Worm (Caenorhabditis elegans): ENCODE measurements around the gene smrc-1.

The smrc-1 gene

DNA sequence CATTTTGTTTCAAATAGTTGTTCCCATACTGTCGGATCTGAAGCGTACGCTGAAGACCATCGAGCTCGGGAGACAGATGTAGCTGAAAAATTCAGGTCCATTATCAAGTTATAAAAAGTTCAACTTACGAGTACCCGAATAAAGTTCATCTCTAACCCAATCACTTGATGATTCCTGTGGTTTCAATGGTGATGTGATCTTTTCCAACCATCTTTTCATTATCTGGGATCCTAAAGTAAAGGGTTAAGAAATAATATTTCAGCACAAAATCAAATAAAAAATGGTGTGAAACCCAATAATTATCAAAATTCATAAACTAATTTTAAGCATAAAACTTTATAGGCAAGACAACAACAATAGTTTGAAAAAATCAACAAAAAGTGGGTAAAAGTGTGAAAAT is 36.5 kb downstream of the smrc-1 start, which contains the start of gene C05D11.8:
Gene C05D11.8, minus strand, starts transcription at position 101 of the 400 bp plus-strand sequence.
- TF ChIP-seq elt-3 (tag; optimal IDR thresholded peaks at IDR 0.05), result no peak
- no peak for TF ChIP-seq R02D3.7 (tag; optimal IDR thresholded peaks at IDR 0.05)
- TF ChIP-seq mab-5 (tag; optimal IDR thresholded peaks at IDR 0.05), result no peak
- no peak for TF ChIP-seq lin-11 (tag; optimal IDR thresholded peaks at IDR 0.05)
- TF ChIP-seq nhr-77 (tag; optimal IDR thresholded peaks at IDR 0.05), result no peak
- no peak for TF ChIP-seq mbf-1 (tag; optimal IDR thresholded peaks at IDR 0.05)
- no peak for TF ChIP-seq ama-1 (optimal IDR thresholded peaks at IDR 0.05)
- TF ChIP-seq ceh-16 (tag; optimal IDR thresholded peaks at IDR 0.05), result no peak
- no peak for TF ChIP-seq sma-3 (GFP tag; optimal IDR thresholded peaks at IDR 0.05)
- TF ChIP-seq ztf-11 (tag; optimal IDR thresholded peaks at IDR 0.05), result no peak
- no peak for TF ChIP-seq nhr-11 (tag; optimal IDR thresholded peaks at IDR 0.05)
- TF ChIP-seq aly-2 (tag; optimal IDR thresholded peaks at IDR 0.05), result no peak
- no peak for TF ChIP-seq dmd-4 (tag; optimal IDR thresholded peaks at IDR 0.05)
- no peak for TF ChIP-seq blmp-1 (tag; optimal IDR thresholded peaks at IDR 0.05; ENCODE audit: insufficient read depth)
- TF ChIP-seq snpc-4 (tag; optimal IDR thresholded peaks at IDR 0.05), result no peak
- no peak for TF ChIP-seq nhr-237 (tag; optimal IDR thresholded peaks at IDR 0.05)
- no peak for TF ChIP-seq lsy-2 (tag; optimal IDR thresholded peaks at IDR 0.05)
- no peak for TF ChIP-seq gmeb-1 (tag; optimal IDR thresholded peaks at IDR 0.05)
- TF ChIP-seq sma-9 (GFP tag; optimal IDR thresholded peaks at IDR 0.05), result no peak
- no peak for TF ChIP-seq sma-9 (tag; optimal IDR thresholded peaks at IDR 0.05)

DNA sequence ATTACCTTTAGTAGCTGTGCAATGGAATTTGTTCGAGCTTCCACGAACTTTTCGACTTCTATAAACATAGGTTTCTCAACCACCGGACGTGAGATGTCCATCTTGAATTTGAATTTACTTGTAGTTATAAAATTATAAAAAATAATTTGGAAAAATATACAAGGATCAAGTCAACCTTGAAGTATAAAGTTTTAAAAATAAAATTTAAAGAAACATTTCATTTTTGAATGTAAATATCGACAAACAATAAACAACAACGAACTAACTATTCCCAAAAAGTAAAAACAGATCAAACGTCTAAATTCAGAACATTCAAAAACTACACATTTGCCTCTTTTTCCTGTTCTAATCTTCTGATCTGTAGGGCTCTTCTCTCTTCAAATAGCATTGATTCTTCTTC is 40.1 kb downstream of the smrc-1 start, which contains the start of gene popl-1:
Gene popl-1, minus strand, starts transcription at position 101 of the 400 bp plus-strand sequence.
- no peak for TF ChIP-seq nhr-129 (tag; optimal IDR thresholded peaks at IDR 0.05)
- TF ChIP-seq nhr-23 (tag; optimal IDR thresholded peaks at IDR 0.05), result no peak
- no peak for TF ChIP-seq ZK546.5 (tag; optimal IDR thresholded peaks at IDR 0.05)
- no peak for TF ChIP-seq unc-62 (GFP tag; optimal IDR thresholded peaks at IDR 0.05)
- no peak for TF ChIP-seq nhr-12 (tag; optimal IDR thresholded peaks at IDR 0.05)
- no peak for TF ChIP-seq ztf-4 (tag; optimal IDR thresholded peaks at IDR 0.05)
- TF ChIP-seq blmp-1 (tag; optimal IDR thresholded peaks at IDR 0.05; ENCODE audit: insufficient read depth), result no peak
- TF ChIP-seq aly-2 (tag; optimal IDR thresholded peaks at IDR 0.05), result no peak
- TF ChIP-seq nhr-10 (tag; optimal IDR thresholded peaks at IDR 0.05), result no peak
- TF ChIP-seq peb-1 (tag; optimal IDR thresholded peaks at IDR 0.05), result no peak
- no peak for TF ChIP-seq lin-39 (tag; optimal IDR thresholded peaks at IDR 0.05)
- TF ChIP-seq sma-3 (GFP tag; optimal IDR thresholded peaks at IDR 0.05), result no peak
- no peak for TF ChIP-seq mdl-1 (tag; optimal IDR thresholded peaks at IDR 0.05)
- TF ChIP-seq lin-13 (GFP tag; optimal IDR thresholded peaks at IDR 0.05), result no peak
- no peak for TF ChIP-seq nhr-77 (tag; optimal IDR thresholded peaks at IDR 0.05)
- TF ChIP-seq zag-1 (tag; optimal IDR thresholded peaks at IDR 0.05), result no peak
- TF ChIP-seq lin-11 (tag; optimal IDR thresholded peaks at IDR 0.05), result no peak
- TF ChIP-seq ceh-16 (tag; optimal IDR thresholded peaks at IDR 0.05), result no peak
- no peak for TF ChIP-seq nhr-25 (tag; optimal IDR thresholded peaks at IDR 0.05)
- no peak for TF ChIP-seq R02D3.7 (tag; optimal IDR thresholded peaks at IDR 0.05)

DNA sequence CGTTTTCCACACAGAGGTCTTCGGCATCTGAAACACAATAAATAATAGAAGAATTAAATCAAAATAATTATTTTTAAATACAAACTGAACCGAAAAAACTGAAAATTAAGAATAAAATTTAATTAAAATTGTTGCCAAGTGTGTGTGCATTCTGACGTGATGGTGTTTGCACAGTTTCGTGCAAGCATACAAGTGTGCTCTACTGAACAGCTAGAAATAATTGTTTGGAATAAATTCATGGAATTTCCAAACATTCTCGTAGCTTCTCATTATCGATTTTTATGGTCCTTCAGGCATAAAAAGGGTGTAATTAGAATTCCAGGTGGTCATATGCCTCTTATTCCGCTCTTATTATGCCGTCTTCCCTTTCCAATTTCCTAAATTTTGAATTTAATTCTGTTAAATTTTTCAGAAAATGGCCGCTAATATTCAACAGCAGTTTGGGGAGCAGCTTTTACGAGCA is 41.1 kb downstream of the smrc-1 start, which contains the start of the genes mrps-17 and txdc-9:
Gene mrps-17, minus strand, starts transcription at position 33 of the 463 bp plus-strand sequence.
Gene txdc-9, plus strand, starts transcription at position 413 of the 463 bp plus-strand sequence.
- TF ChIP-seq alr-1 (tag; optimal IDR thresholded peaks at IDR 0.05) (peak; percentile 94), gmeb-1 (tag; optimal IDR thresholded peaks at IDR 0.05) (peak; percentile 71), aly-2 (tag; optimal IDR thresholded peaks at IDR 0.05) (no peak), crh-2 (tag; optimal IDR thresholded peaks at IDR 0.05) (peak; percentile 89), dmd-4 (tag; optimal IDR thresholded peaks at IDR 0.05) (no peak), zag-1 (tag; optimal IDR thresholded peaks at IDR 0.05) (peak; percentile 31), nhr-21 (tag; optimal IDR thresholded peaks at IDR 0.05) (peak; percentile 47), ztf-4 (tag; optimal IDR thresholded peaks at IDR 0.05) (peak; percentile 38), sma-3 (GFP tag; optimal IDR thresholded peaks at IDR 0.05) (peak; percentile 65), nhr-23 (tag; optimal IDR thresholded peaks at IDR 0.05) (no peak), nhr-11 (tag; optimal IDR thresholded peaks at IDR 0.05) (peak; percentile 6), Y55F3AM.14 (GFP tag; optimal IDR thresholded peaks at IDR 0.05) (no peak), nhr-25 (tag; optimal IDR thresholded peaks at IDR 0.05) (no peak), lin-11 (tag; optimal IDR thresholded peaks at IDR 0.05) (peak; percentile 37), C34F6.9 (tag; optimal IDR thresholded peaks at IDR 0.05) (peak; percentile 97), blmp-1 (tag; optimal IDR thresholded peaks at IDR 0.05; ENCODE audit: insufficient read depth) (no peak), F13H6.1 (tag; optimal IDR thresholded peaks at IDR 0.05) (peak; percentile 60), nhr-10 (tag; optimal IDR thresholded peaks at IDR 0.05) (no peak), sma-9 (GFP tag; optimal IDR thresholded peaks at IDR 0.05) (peak; percentile 75), sma-9 (tag; optimal IDR thresholded peaks at IDR 0.05) (no peak), ceh-16 (tag; optimal IDR thresholded peaks at IDR 0.05) (no peak), lsy-2 (tag; optimal IDR thresholded peaks at IDR 0.05) (peak; percentile 67 to 90), snpc-4 (tag; optimal IDR thresholded peaks at IDR 0.05) (no peak), ama-1 (optimal IDR thresholded peaks at IDR 0.05) (no peak), ceh-82 (tag; optimal IDR thresholded peaks at IDR 0.05) (no peak), R02D3.7 (tag; optimal IDR thresholded peaks at IDR 0.05) (no peak), mab-5 (tag; optimal IDR thresholded peaks at IDR 0.05) (peak; percentile 64), mdl-1 (tag; optimal IDR thresholded peaks at IDR 0.05) (no peak), ZK546.5 (tag; optimal IDR thresholded peaks at IDR 0.05) (no peak), fos-1 (tag; optimal IDR thresholded peaks at IDR 0.05) (peak; percentile 60), elt-3 (tag; optimal IDR thresholded peaks at IDR 0.05) (no peak), nhr-129 (tag; optimal IDR thresholded peaks at IDR 0.05) (peak; percentile 74), nhr-6 (tag; optimal IDR thresholded peaks at IDR 0.05) (peak; percentile 58), peb-1 (tag; optimal IDR thresholded peaks at IDR 0.05) (no peak), sem-4 (tag; optimal IDR thresholded peaks at IDR 0.05) (peak; percentile 83), nhr-12 (tag; optimal IDR thresholded peaks at IDR 0.05) (no peak), unc-55 (GFP tag; optimal IDR thresholded peaks at IDR 0.05) (peak; percentile 97), ztf-11 (tag; optimal IDR thresholded peaks at IDR 0.05) (no peak), egl-27 (tag; optimal IDR thresholded peaks at IDR 0.05) (peak; percentile 13), lin-39 (tag; optimal IDR thresholded peaks at IDR 0.05) (no peak)
